Fruit fly (Drosophila melanogaster) Kc167 (cell line): Measurements from ENCODE around the gene CG6885.

Experiments used
- Myc ChIP-seq: fragments of >200 bp; optimal IDR thresholded peaks from 2 replicates; lab custom pipeline; 2017; ENCODE audit warnings: missing external identifiers
- h ChIP-seq: fragments of >200 bp; optimal IDR thresholded peaks from 3 replicates; lab custom pipeline; 2018; ENCODE audit warnings: missing external identifiers
- psq ChIP-seq: fragments of >200 bp; optimal IDR thresholded peaks from 2 replicates; lab custom pipeline; 2017; ENCODE audit warnings: missing external identifiers
- ttk ChIP-seq: sonication (Bioruptor generic); optimal IDR thresholded peaks from 2 replicates; lab custom pipeline; 2017; ENCODE audit warnings: missing external identifiers

dm6 chr3L:18792009-18792339, 47.7 kb downstream of the CG6885 start:
- TF ChIP-seq ttk (lab: Kevin White, UChicago) = no peak
- no peak for TF ChIP-seq psq (lab: Kevin White, UChicago)
- TF ChIP-seq Myc (lab: Kevin White, UChicago) = no peak
- no peak for TF ChIP-seq h (lab: Kevin White, UChicago)
